Fruit fly (Drosophila melanogaster): Measurements from ENCODE around the gene CG13634.

- TF ChIP-seq vri (GFP tag; optimal IDR thresholded peaks at IDR 0.05) (no peak), cyc (GFP tag; optimal IDR thresholded peaks at IDR 0.05) (no peak), Blimp-1 (GFP tag; optimal IDR thresholded peaks at IDR 0.05) (no peak), CG4318 (GFP tag; optimal IDR thresholded peaks at IDR 0.05) (no peak), Ets21C (GFP tag; optimal IDR thresholded peaks at IDR 0.05) (no peak), OdsH (GFP tag; optimal IDR thresholded peaks at IDR 0.05) (peak; percentile 15), CG6163 (GFP tag; IDR thresholded peaks at IDR 0.05) (0 out of 3 replicates have a peak, but pooled peaks have one; percentile 19), fkh (GFP tag; optimal IDR thresholded peaks at IDR 0.05) (peak; percentile 9), Hr38 (GFP tag; optimal IDR thresholded peaks at IDR 0.05) (no peak), eg (GFP tag; IDR thresholded peaks at IDR 0.05) (0 out of 3 replicates have a peak, but pooled peaks have one; percentile 12), Hr4 (GFP tag; optimal IDR thresholded peaks at IDR 0.05) (peak; percentile 12), CG8632 (GFP tag; optimal IDR thresholded peaks at IDR 0.05) (no peak), Smox (GFP tag; optimal IDR thresholded peaks at IDR 0.05) (peak; percentile 3), Sox102F (GFP tag; optimal IDR thresholded peaks at IDR 0.05) (peak; percentile 10)
These were observed 18.4 kb downstream of the CG13634 start, which contains the start of gene CG42331 for dm6 chr3R:24771273-24772231.

All from whole organism, prepupa.